Worm (Caenorhabditis elegans) whole organism, L2 larva: ENCODE data around the gene T20G5.13.
A peak's percentile ranks its signal among the peaks of the same experiment; 100 is the strongest.

Experiments
- C34F6.9 ChIP-seq: fragments of 150-350 bp; optimal IDR thresholded peaks from 2 replicates; lab custom pipeline; 2014; ENCODE audit warnings: missing biosample characterization, missing genetic modification characterization
- F13H6.1 ChIP-seq: sonication (generic microtip); optimal IDR thresholded peaks from 2 replicates; lab custom pipeline; 2016; ENCODE audit warnings: missing genetic modification characterization, missing compliant biosample characterization
- R02D3.7 ChIP-seq: fragments of 150-350 bp; optimal IDR thresholded peaks from 2 replicates; lab custom pipeline; 2014; ENCODE audit warnings: missing biosample characterization, missing genetic modification characterization
- Y55F3AM.14 ChIP-seq: fragments of 200-800 bp; sonication (Bioruptor generic); optimal IDR thresholded peaks from 2 replicates; lab custom pipeline; 2018; ENCODE audit warnings: mild to moderate bottlenecking, missing genetic modification characterization, missing compliant biosample characterization
- ZK546.5 ChIP-seq: sonication (generic microtip); optimal IDR thresholded peaks from 2 replicates; lab custom pipeline; 2017; ENCODE audit warnings: missing biosample characterization, missing genetic modification characterization
- alr-1 ChIP-seq: fragments of 150-350 bp; optimal IDR thresholded peaks from 2 replicates; lab custom pipeline; 2014; ENCODE audit warnings: missing biosample characterization, missing genetic modification characterization
- aly-2 ChIP-seq: fragments of 150-350 bp; optimal IDR thresholded peaks from 2 replicates; lab custom pipeline; 2014; ENCODE audit warnings: missing biosample characterization, missing genetic modification characterization
- ama-1 ChIP-seq: fragments of 150-350 bp; optimal IDR thresholded peaks from 2 replicates; lab custom pipeline; 2018; ENCODE audit warnings: inconsistent platforms
- blmp-1 ChIP-seq: sonication (generic microtip); optimal IDR thresholded peaks from 2 replicates; lab custom pipeline; 2017; ENCODE audit warnings: missing genetic modification characterization, mild to moderate bottlenecking, missing compliant biosample characterization, antibody characterized with exemption, moderate library complexity; ENCODE audit not compliant: insufficient read depth
- ceh-16 ChIP-seq: fragments of 150-350 bp; optimal IDR thresholded peaks from 2 replicates; lab custom pipeline; 2014; ENCODE audit warnings: missing biosample characterization, missing genetic modification characterization
- ceh-82 ChIP-seq: fragments of 150-350 bp; optimal IDR thresholded peaks from 2 replicates; lab custom pipeline; 2014; ENCODE audit warnings: missing biosample characterization, missing genetic modification characterization
- crh-2 ChIP-seq: sonication (generic microtip); optimal IDR thresholded peaks from 2 replicates; lab custom pipeline; 2017; ENCODE audit warnings: missing biosample characterization, missing genetic modification characterization
- dmd-4 ChIP-seq: sonication (generic microtip); optimal IDR thresholded peaks from 2 replicates; lab custom pipeline; 2017; ENCODE audit warnings: missing biosample characterization, missing genetic modification characterization
- egl-27 ChIP-seq: sonication (generic microtip); optimal IDR thresholded peaks from 3 replicates; lab custom pipeline; 2017; ENCODE audit warnings: missing biosample characterization, missing genetic modification reagents, missing genetic modification characterization
- elt-1 ChIP-seq: fragments of 150-350 bp; optimal IDR thresholded peaks from 2 replicates; lab custom pipeline; 2014; ENCODE audit warnings: missing biosample characterization, missing genetic modification characterization
- elt-3 ChIP-seq: sonication (generic microtip); optimal IDR thresholded peaks from 2 replicates; lab custom pipeline; 2017; ENCODE audit warnings: missing biosample characterization, missing genetic modification characterization
- fos-1 ChIP-seq: fragments of 150-350 bp; optimal IDR thresholded peaks from 2 replicates; lab custom pipeline; 2014; ENCODE audit warnings: missing biosample characterization, missing genetic modification characterization
- gmeb-1 ChIP-seq: fragments of 150-350 bp; optimal IDR thresholded peaks from 2 replicates; lab custom pipeline; 2014; ENCODE audit warnings: missing biosample characterization, missing genetic modification characterization
- lin-11 ChIP-seq: fragments of 150-350 bp; sonication (generic microtip); optimal IDR thresholded peaks from 2 replicates; lab custom pipeline; 2014; ENCODE audit warnings: missing biosample characterization, missing genetic modification characterization, inconsistent platforms, mixed read lengths
- lin-13 ChIP-seq: fragments of 150-350 bp; optimal IDR thresholded peaks from 2 replicates; lab custom pipeline; 2014; ENCODE audit warnings: missing biosample characterization, missing genetic modification reagents, missing genetic modification characterization
- lin-39 ChIP-seq: fragments of 150-350 bp; optimal IDR thresholded peaks from 2 replicates; lab custom pipeline; 2014; ENCODE audit warnings: missing biosample characterization, missing genetic modification reagents, missing genetic modification characterization
- lsy-2 ChIP-seq, 2 experiments: fragments of 150-350 bp in 1 of 2; sonication (generic microtip) in 1 of 2; optimal IDR thresholded peaks; 2 replicates each; lab custom pipeline; 2014 to 2017; ENCODE audit warnings: missing biosample characterization in 2 of 2, missing genetic modification characterization in 2 of 2
- mab-5 ChIP-seq: fragments of 150-350 bp; optimal IDR thresholded peaks from 2 replicates; lab custom pipeline; 2014; ENCODE audit warnings: missing biosample characterization, missing genetic modification characterization
- mbf-1 ChIP-seq: sonication (generic microtip); optimal IDR thresholded peaks from 2 replicates; lab custom pipeline; 2017; ENCODE audit warnings: missing biosample characterization, missing genetic modification characterization
- mdl-1 ChIP-seq, 2 experiments: fragments of 150-350 bp in 1 of 2; sonication (generic microtip) in 1 of 2; optimal IDR thresholded peaks; 2 replicates each; lab custom pipeline; 2017; ENCODE audit warnings: missing biosample characterization in 2 of 2, missing genetic modification characterization in 2 of 2
- nhr-10 ChIP-seq: sonication (generic microtip); optimal IDR thresholded peaks from 2 replicates; lab custom pipeline; 2017; ENCODE audit warnings: missing biosample characterization, missing genetic modification characterization
- nhr-11 ChIP-seq: fragments of 150-350 bp; optimal IDR thresholded peaks from 2 replicates; lab custom pipeline; 2014; ENCODE audit warnings: missing biosample characterization, missing genetic modification characterization
- nhr-12 ChIP-seq: fragments of 150-350 bp; optimal IDR thresholded peaks from 2 replicates; lab custom pipeline; 2014; ENCODE audit warnings: missing biosample characterization, missing genetic modification characterization
- nhr-129 ChIP-seq: fragments of 150-350 bp; optimal IDR thresholded peaks from 2 replicates; lab custom pipeline; 2014; ENCODE audit warnings: missing biosample characterization, missing genetic modification characterization
- nhr-21 ChIP-seq: fragments of 150-350 bp; optimal IDR thresholded peaks from 2 replicates; lab custom pipeline; 2014; ENCODE audit warnings: missing biosample characterization, missing genetic modification characterization
- nhr-23 ChIP-seq: fragments of 150-350 bp; optimal IDR thresholded peaks from 2 replicates; lab custom pipeline; 2014; ENCODE audit warnings: missing biosample characterization, missing genetic modification reagents, missing genetic modification characterization
- nhr-237 ChIP-seq: fragments of 150-350 bp; optimal IDR thresholded peaks from 2 replicates; lab custom pipeline; 2014; ENCODE audit warnings: missing biosample characterization, missing genetic modification characterization
- nhr-25 ChIP-seq: fragments of 150-350 bp; sonication (generic microtip); optimal IDR thresholded peaks from 3 replicates; lab custom pipeline; 2014; ENCODE audit warnings: missing biosample characterization, missing genetic modification characterization
- nhr-6 ChIP-seq: fragments of 150-350 bp; optimal IDR thresholded peaks from 2 replicates; lab custom pipeline; 2014; ENCODE audit warnings: missing biosample characterization, missing genetic modification characterization
- nhr-77 ChIP-seq: fragments of 150-350 bp; optimal IDR thresholded peaks from 2 replicates; lab custom pipeline; 2014; ENCODE audit warnings: missing biosample characterization, missing genetic modification characterization
- peb-1 ChIP-seq: fragments of 150-350 bp; optimal IDR thresholded peaks from 2 replicates; lab custom pipeline; 2014; ENCODE audit warnings: missing biosample characterization, missing genetic modification characterization
- sem-4 ChIP-seq: fragments of 150-350 bp; optimal IDR thresholded peaks from 2 replicates; lab custom pipeline; 2014; ENCODE audit warnings: missing biosample characterization, missing genetic modification reagents, missing genetic modification characterization
- skn-1 ChIP-seq: sonication (generic microtip); optimal IDR thresholded peaks from 2 replicates; lab custom pipeline; 2017; ENCODE audit warnings: missing biosample characterization, missing genetic modification characterization
- sma-3 ChIP-seq: sonication (generic microtip); optimal IDR thresholded peaks from 2 replicates; lab custom pipeline; 2016; ENCODE audit warnings: missing genetic modification reagents, missing genetic modification characterization, missing compliant biosample characterization
- sma-9 ChIP-seq, 2 experiments: fragments of 150-350 bp in 1 of 2; sonication (generic microtip) in 1 of 2; optimal IDR thresholded peaks; 2 replicates each; lab custom pipeline; 2014 to 2016; ENCODE audit warnings: missing genetic modification characterization in 2 of 2, mild to moderate bottlenecking in 1 of 2, missing biosample characterization in 1 of 2, missing compliant biosample characterization in 1 of 2, missing genetic modification reagents in 1 of 2, moderate library complexity in 1 of 2
- snpc-4 ChIP-seq: fragments of 150-350 bp; optimal IDR thresholded peaks from 2 replicates; lab custom pipeline; 2014; ENCODE audit warnings: missing biosample characterization, missing genetic modification characterization
- unc-39 ChIP-seq: fragments of 150-350 bp; optimal IDR thresholded peaks from 2 replicates; lab custom pipeline; 2014; ENCODE audit warnings: missing biosample characterization, missing genetic modification characterization
- unc-55 ChIP-seq: fragments of 150-350 bp; sonication (generic microtip); optimal IDR thresholded peaks from 3 replicates; lab custom pipeline; 2014; ENCODE audit warnings: missing biosample characterization, missing genetic modification reagents, missing genetic modification characterization
- unc-62 ChIP-seq: fragments of 150-350 bp; optimal IDR thresholded peaks from 2 replicates; lab custom pipeline; 2014; ENCODE audit warnings: missing biosample characterization, missing genetic modification reagents, missing genetic modification characterization
- zag-1 ChIP-seq: fragments of 150-350 bp; optimal IDR thresholded peaks from 2 replicates; lab custom pipeline; 2014; ENCODE audit warnings: missing biosample characterization, missing genetic modification characterization
- ztf-1 ChIP-seq: fragments of 200-800 bp; sonication (Bioruptor generic); conservative IDR thresholded peaks from 2 replicates; pipeline ENCODE4 v1.3.6; 2022; ENCODE audit warnings: missing genetic modification characterization, missing compliant biosample characterization
- ztf-11 ChIP-seq: sonication (generic microtip); optimal IDR thresholded peaks from 2 replicates; lab custom pipeline; 2017; ENCODE audit warnings: missing biosample characterization, missing genetic modification characterization
- ztf-4 ChIP-seq: fragments of 150-350 bp; optimal IDR thresholded peaks from 2 replicates; lab custom pipeline; 2014; ENCODE audit warnings: missing biosample characterization, missing genetic modification characterization

Gene T20G5.13

ce11 chrIII:10216585-10217278, 15.6 kb upstream of the T20G5.13 start, which contains the start of gene cts-1:
TSS of gene cts-1 (minus strand) at chrIII:10216635.
- TF ChIP-seq nhr-237 (tag; lab: Kevin White, UChicago), result no peak
- no peak for TF ChIP-seq nhr-23 (tag; lab: Kevin White, UChicago)
- TF ChIP-seq ZK546.5 (tag; lab: Kevin White, UChicago), result no peak
- no peak for TF ChIP-seq peb-1 (tag; lab: Kevin White, UChicago)
- TF ChIP-seq unc-62 (GFP tag; lab: Kevin White, UChicago), result no peak
- peak; percentile 90 for TF ChIP-seq sma-3 (GFP tag; lab: Kevin White, UChicago)
- TF ChIP-seq nhr-129 (tag; lab: Kevin White, UChicago), result peak; percentile 84
- peak; percentile 85 for TF ChIP-seq fos-1
- TF ChIP-seq sem-4, result peak; percentile 41
- TF ChIP-seq nhr-77 (tag; lab: Kevin White, UChicago), result no peak
- no peak for TF ChIP-seq dmd-4
- peak; percentile 71 for TF ChIP-seq blmp-1 (tag; lab: Kevin White, UChicago)
- no peak for TF ChIP-seq unc-39 (tag; lab: Kevin White, UChicago)
- peak; percentile 84 for TF ChIP-seq C34F6.9 (tag; lab: Kevin White, UChicago)
- TF ChIP-seq mbf-1 (tag; lab: Kevin White, UChicago), result no peak
- peak; percentile 77 for TF ChIP-seq ztf-4
- TF ChIP-seq lin-39 (tag; lab: Kevin White, UChicago), result no peak
- no peak for TF ChIP-seq nhr-10 (tag; lab: Kevin White, UChicago)
- peak; percentile 96 for TF ChIP-seq crh-2 (tag; lab: Kevin White, UChicago)
- TF ChIP-seq F13H6.1 (tag; lab: Kevin White, UChicago), result peak; percentile 86
- peak; percentile 48 for TF ChIP-seq snpc-4 (tag; lab: Kevin White, UChicago)
- peak; percentile 88 for TF ChIP-seq nhr-25 (tag; lab: Kevin White, UChicago)
- peak; percentile 80 for TF ChIP-seq lin-13 (GFP tag; lab: Kevin White, UChicago)
- no peak for TF ChIP-seq alr-1 (tag; lab: Kevin White, UChicago)
- no peak for TF ChIP-seq elt-1
- TF ChIP-seq ama-1 (lab: Kevin White, UChicago), result peak; percentile 76
- no peak for TF ChIP-seq aly-2 (tag; lab: Kevin White, UChicago)
- peak; percentile 26 for TF ChIP-seq lin-11 (tag; lab: Kevin White, UChicago)
- TF ChIP-seq mdl-1 (tag; optimal IDR thresholded peaks at IDR 0.05; lab: Kevin White, UChicago), result peak; percentile 42 to 85
- no peak for TF ChIP-seq ceh-82 (tag; lab: Kevin White, UChicago)
- TF ChIP-seq ztf-1 (GFP tag; lab: Robert Waterston, UW), result no peak
- peak; percentile 68 for TF ChIP-seq unc-55
- TF ChIP-seq sma-9 (GFP tag; optimal IDR thresholded peaks at IDR 0.05; lab: Kevin White, UChicago), result no peak
- TF ChIP-seq sma-9 (tag; optimal IDR thresholded peaks at IDR 0.05; lab: Kevin White, UChicago), result no peak
- TF ChIP-seq Y55F3AM.14 (GFP tag; lab: Kevin White, UChicago), result no peak
- TF ChIP-seq lsy-2 (tag; optimal IDR thresholded peaks at IDR 0.05; lab: Kevin White, UChicago), result peak; percentile 59 to 92
- TF ChIP-seq nhr-11 (tag; lab: Kevin White, UChicago), result no peak
- no peak for TF ChIP-seq R02D3.7
- TF ChIP-seq skn-1, result no peak
- no peak for TF ChIP-seq nhr-12
- peak; percentile 91 for TF ChIP-seq nhr-21 (tag; lab: Kevin White, UChicago)
- TF ChIP-seq ceh-16, result no peak
- peak; percentile 15 for TF ChIP-seq nhr-6 (tag; lab: Kevin White, UChicago)
- TF ChIP-seq zag-1 (tag; lab: Kevin White, UChicago), result peak; percentile 50
- TF ChIP-seq gmeb-1 (tag; lab: Kevin White, UChicago), result peak; percentile 58
- TF ChIP-seq ztf-11 (tag; lab: Kevin White, UChicago), result no peak
- TF ChIP-seq mab-5 (tag; lab: Kevin White, UChicago), result peak; percentile 36
- no peak for TF ChIP-seq egl-27
- TF ChIP-seq elt-3, result no peak
